Worm (Caenorhabditis elegans) whole organism, midembryonic: ENCODE results near the gene F23H12.3.

Experiments
- T22C8.4 ChIP-seq: fragments of 200-800 bp; sonication (Bioruptor generic); IDR thresholded peaks from 2 replicates; pipeline ENCODE4 v1.3.6; 2022; ENCODE audit warnings: missing genetic modification characterization, missing compliant biosample characterization
- cog-1 ChIP-seq: sonication (generic microtip); optimal IDR thresholded peaks from 2 replicates; lab custom pipeline; 2016; ENCODE audit warnings: missing genetic modification characterization, missing compliant biosample characterization
- flt-1 ChIP-seq: fragments of 200-800 bp; sonication (Bioruptor generic); IDR thresholded peaks from 2 replicates; pipeline ENCODE4 v1.3.6; 2022; ENCODE audit warnings: missing genetic modification characterization, missing compliant biosample characterization
- klf-2 ChIP-seq: fragments of 200-800 bp; sonication (Bioruptor generic); conservative IDR thresholded peaks from 2 replicates; pipeline ENCODE4 v1.3.6; 2022; ENCODE audit warnings: missing genetic modification reagents, missing genetic modification characterization, missing compliant biosample characterization
- med-1 ChIP-seq: sonication (generic microtip); optimal IDR thresholded peaks from 2 replicates; lab custom pipeline; 2017; ENCODE audit warnings: missing genetic modification characterization, mild to moderate bottlenecking, missing compliant biosample characterization, antibody characterized with exemption, missing genetic modification reagents; ENCODE audit not compliant: insufficient read depth
- tab-1 ChIP-seq: fragments of 200-800 bp; sonication (Bioruptor generic); IDR thresholded peaks from 2 replicates; pipeline ENCODE4 v1.3.6; 2022; ENCODE audit warnings: missing genetic modification characterization, missing compliant biosample characterization
- ztf-23 ChIP-seq: fragments of 200-800 bp; sonication (Bioruptor generic); IDR thresholded peaks from 2 replicates; pipeline ENCODE4 v1.3.6; 2022; ENCODE audit warnings: missing genetic modification reagents, missing genetic modification characterization, missing compliant biosample characterization
- ztf-29 ChIP-seq: fragments of 200-800 bp; sonication (Bioruptor generic); IDR thresholded peaks from 2 replicates; pipeline ENCODE4 v1.3.6; 2022; ENCODE audit warnings: missing genetic modification reagents, missing genetic modification characterization, missing compliant biosample characterization

- TF ChIP-seq ztf-29 (GFP tag; lab: Robert Waterston, UW) (peak; percentile 100), flt-1 (peak; percentile 100), tab-1 (GFP tag; lab: Robert Waterston, UW) (peak; percentile 100), med-1 (peak; percentile 94), klf-2 (GFP tag; lab: Robert Waterston, UW) (peak; percentile 100), cog-1 (peak; percentile 100), ztf-23 (GFP tag; lab: Robert Waterston, UW) (peak; percentile 99), T22C8.4 (peak; percentile 100)
These were observed 41.4 kb upstream of the F23H12.3 start for ce11 chrV:12303453-12304077.
